Worm (Caenorhabditis elegans) whole organism, L3 larva: ENCODE results near the gene mtq-2.

ENCODE experiments used
- ceh-28 ChIP-seq: fragments of 150-350 bp; optimal IDR thresholded peaks from 2 replicates; lab custom pipeline; 2014; ENCODE audit warnings: missing biosample characterization, missing genetic modification reagents, missing genetic modification characterization
- elt-3 ChIP-seq, 3 experiments: fragments of 150-350 bp in 1 of 3; sonication (generic microtip) in 2 of 3; optimal IDR thresholded peaks; 2 replicates in 2 of 3; 4 replicates in 1 of 3; lab custom pipeline; 2014 to 2017; ENCODE audit warnings: missing biosample characterization in 3 of 3, missing genetic modification characterization in 3 of 3
- mdl-1 ChIP-seq: fragments of 150-350 bp; optimal IDR thresholded peaks from 2 replicates; lab custom pipeline; 2014; ENCODE audit warnings: missing biosample characterization, missing genetic modification characterization
- nhr-25 ChIP-seq: sonication (generic microtip); optimal IDR thresholded peaks from 2 replicates; lab custom pipeline; 2017; ENCODE audit warnings: missing biosample characterization, missing genetic modification characterization
- sea-2 ChIP-seq: fragments of 150-350 bp; sonication (generic microtip); optimal IDR thresholded peaks from 4 replicates; lab custom pipeline; 2014; ENCODE audit warnings: missing biosample characterization, missing genetic modification reagents, missing genetic modification characterization
- tbx-2 ChIP-seq: sonication (generic microtip); optimal IDR thresholded peaks from 2 replicates; lab custom pipeline; 2016; ENCODE audit warnings: mild to moderate bottlenecking, missing genetic modification characterization, missing compliant biosample characterization
- ztf-4 ChIP-seq: fragments of 150-350 bp; optimal IDR thresholded peaks from 2 replicates; lab custom pipeline; 2014; ENCODE audit warnings: missing biosample characterization, missing genetic modification characterization

DNA sequence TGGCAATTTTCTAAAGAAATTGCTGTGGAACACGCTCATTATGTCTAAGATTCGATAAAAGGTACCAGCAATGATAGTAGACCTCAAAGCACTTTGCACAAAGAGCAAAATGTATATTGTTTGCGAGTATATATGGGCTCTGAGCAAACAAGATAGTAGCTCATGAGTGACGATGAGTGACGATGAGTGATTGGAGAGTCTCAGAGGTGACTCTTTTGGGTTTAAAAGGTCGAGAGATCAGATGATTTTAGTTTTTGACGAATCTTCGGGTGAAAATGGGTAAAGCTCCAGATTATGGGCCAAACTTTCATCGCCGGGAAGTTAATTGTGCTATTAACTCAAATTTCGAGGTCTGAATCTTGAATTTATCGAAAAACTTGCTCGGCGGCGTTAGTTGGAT lies 7.5 kb upstream of the mtq-2 start:
- TF ChIP-seq elt-3 (tag; optimal IDR thresholded peaks at IDR 0.05; lab: Kevin White, UChicago) (no peak), tbx-2 (tag; lab: Kevin White, UChicago) (no peak), sea-2 (GFP tag; lab: Kevin White, UChicago) (no peak), mdl-1 (tag; lab: Kevin White, UChicago) (no peak), ztf-4 (tag; lab: Kevin White, UChicago) (no peak), nhr-25 (tag; lab: Kevin White, UChicago) (no peak), ceh-28 (tag; lab: Kevin White, UChicago) (no peak)
